Worm (Caenorhabditis elegans) whole organism, L2 larva: ENCODE results near the gene frpr-3.

Source experiments
- C34F6.9 ChIP-seq: fragments of 150-350 bp; optimal IDR thresholded peaks from 2 replicates; lab custom pipeline; 2014; ENCODE audit warnings: missing biosample characterization, missing genetic modification characterization
- F13H6.1 ChIP-seq: sonication (generic microtip); optimal IDR thresholded peaks from 2 replicates; lab custom pipeline; 2016; ENCODE audit warnings: missing genetic modification characterization, missing compliant biosample characterization
- R02D3.7 ChIP-seq: fragments of 150-350 bp; optimal IDR thresholded peaks from 2 replicates; lab custom pipeline; 2014; ENCODE audit warnings: missing biosample characterization, missing genetic modification characterization
- Y55F3AM.14 ChIP-seq: fragments of 200-800 bp; sonication (Bioruptor generic); optimal IDR thresholded peaks from 2 replicates; lab custom pipeline; 2018; ENCODE audit warnings: mild to moderate bottlenecking, missing genetic modification characterization, missing compliant biosample characterization
- alr-1 ChIP-seq: fragments of 150-350 bp; optimal IDR thresholded peaks from 2 replicates; lab custom pipeline; 2014; ENCODE audit warnings: missing biosample characterization, missing genetic modification characterization
- ama-1 ChIP-seq: fragments of 150-350 bp; optimal IDR thresholded peaks from 2 replicates; lab custom pipeline; 2018; ENCODE audit warnings: inconsistent platforms
- blmp-1 ChIP-seq: sonication (generic microtip); optimal IDR thresholded peaks from 2 replicates; lab custom pipeline; 2017; ENCODE audit warnings: missing genetic modification characterization, mild to moderate bottlenecking, missing compliant biosample characterization, antibody characterized with exemption, moderate library complexity; ENCODE audit not compliant: insufficient read depth
- ceh-16 ChIP-seq: fragments of 150-350 bp; optimal IDR thresholded peaks from 2 replicates; lab custom pipeline; 2014; ENCODE audit warnings: missing biosample characterization, missing genetic modification characterization
- crh-2 ChIP-seq: sonication (generic microtip); optimal IDR thresholded peaks from 2 replicates; lab custom pipeline; 2017; ENCODE audit warnings: missing biosample characterization, missing genetic modification characterization
- dmd-4 ChIP-seq: sonication (generic microtip); optimal IDR thresholded peaks from 2 replicates; lab custom pipeline; 2017; ENCODE audit warnings: missing biosample characterization, missing genetic modification characterization
- elt-1 ChIP-seq: fragments of 150-350 bp; optimal IDR thresholded peaks from 2 replicates; lab custom pipeline; 2014; ENCODE audit warnings: missing biosample characterization, missing genetic modification characterization
- elt-3 ChIP-seq: sonication (generic microtip); optimal IDR thresholded peaks from 2 replicates; lab custom pipeline; 2017; ENCODE audit warnings: missing biosample characterization, missing genetic modification characterization
- fos-1 ChIP-seq: fragments of 150-350 bp; optimal IDR thresholded peaks from 2 replicates; lab custom pipeline; 2014; ENCODE audit warnings: missing biosample characterization, missing genetic modification characterization
- lin-11 ChIP-seq: fragments of 150-350 bp; sonication (generic microtip); optimal IDR thresholded peaks from 2 replicates; lab custom pipeline; 2014; ENCODE audit warnings: missing biosample characterization, missing genetic modification characterization, inconsistent platforms, mixed read lengths
- lin-13 ChIP-seq: fragments of 150-350 bp; optimal IDR thresholded peaks from 2 replicates; lab custom pipeline; 2014; ENCODE audit warnings: missing biosample characterization, missing genetic modification reagents, missing genetic modification characterization
- lsy-2 ChIP-seq, 2 experiments: fragments of 150-350 bp in 1 of 2; sonication (generic microtip) in 1 of 2; optimal IDR thresholded peaks; 2 replicates each; lab custom pipeline; 2014 to 2017; ENCODE audit warnings: missing biosample characterization in 2 of 2, missing genetic modification characterization in 2 of 2
- mdl-1 ChIP-seq, 2 experiments: fragments of 150-350 bp in 1 of 2; sonication (generic microtip) in 1 of 2; optimal IDR thresholded peaks; 2 replicates each; lab custom pipeline; 2017; ENCODE audit warnings: missing biosample characterization in 2 of 2, missing genetic modification characterization in 2 of 2
- nhr-10 ChIP-seq: sonication (generic microtip); optimal IDR thresholded peaks from 2 replicates; lab custom pipeline; 2017; ENCODE audit warnings: missing biosample characterization, missing genetic modification characterization
- nhr-12 ChIP-seq: fragments of 150-350 bp; optimal IDR thresholded peaks from 2 replicates; lab custom pipeline; 2014; ENCODE audit warnings: missing biosample characterization, missing genetic modification characterization
- nhr-129 ChIP-seq: fragments of 150-350 bp; optimal IDR thresholded peaks from 2 replicates; lab custom pipeline; 2014; ENCODE audit warnings: missing biosample characterization, missing genetic modification characterization
- nhr-237 ChIP-seq: fragments of 150-350 bp; optimal IDR thresholded peaks from 2 replicates; lab custom pipeline; 2014; ENCODE audit warnings: missing biosample characterization, missing genetic modification characterization
- sem-4 ChIP-seq: fragments of 150-350 bp; optimal IDR thresholded peaks from 2 replicates; lab custom pipeline; 2014; ENCODE audit warnings: missing biosample characterization, missing genetic modification reagents, missing genetic modification characterization
- skn-1 ChIP-seq: sonication (generic microtip); optimal IDR thresholded peaks from 2 replicates; lab custom pipeline; 2017; ENCODE audit warnings: missing biosample characterization, missing genetic modification characterization
- sma-9 ChIP-seq, 2 experiments: fragments of 150-350 bp in 1 of 2; sonication (generic microtip) in 1 of 2; optimal IDR thresholded peaks; 2 replicates each; lab custom pipeline; 2014 to 2016; ENCODE audit warnings: missing genetic modification characterization in 2 of 2, mild to moderate bottlenecking in 1 of 2, missing biosample characterization in 1 of 2, missing compliant biosample characterization in 1 of 2, missing genetic modification reagents in 1 of 2, moderate library complexity in 1 of 2
- snpc-4 ChIP-seq: fragments of 150-350 bp; optimal IDR thresholded peaks from 2 replicates; lab custom pipeline; 2014; ENCODE audit warnings: missing biosample characterization, missing genetic modification characterization
- unc-39 ChIP-seq: fragments of 150-350 bp; optimal IDR thresholded peaks from 2 replicates; lab custom pipeline; 2014; ENCODE audit warnings: missing biosample characterization, missing genetic modification characterization
- unc-55 ChIP-seq: fragments of 150-350 bp; sonication (generic microtip); optimal IDR thresholded peaks from 3 replicates; lab custom pipeline; 2014; ENCODE audit warnings: missing biosample characterization, missing genetic modification reagents, missing genetic modification characterization
- unc-62 ChIP-seq: fragments of 150-350 bp; optimal IDR thresholded peaks from 2 replicates; lab custom pipeline; 2014; ENCODE audit warnings: missing biosample characterization, missing genetic modification reagents, missing genetic modification characterization
- zag-1 ChIP-seq: fragments of 150-350 bp; optimal IDR thresholded peaks from 2 replicates; lab custom pipeline; 2014; ENCODE audit warnings: missing biosample characterization, missing genetic modification characterization
- ztf-4 ChIP-seq: fragments of 150-350 bp; optimal IDR thresholded peaks from 2 replicates; lab custom pipeline; 2014; ENCODE audit warnings: missing biosample characterization, missing genetic modification characterization

Gene frpr-3

DNA sequence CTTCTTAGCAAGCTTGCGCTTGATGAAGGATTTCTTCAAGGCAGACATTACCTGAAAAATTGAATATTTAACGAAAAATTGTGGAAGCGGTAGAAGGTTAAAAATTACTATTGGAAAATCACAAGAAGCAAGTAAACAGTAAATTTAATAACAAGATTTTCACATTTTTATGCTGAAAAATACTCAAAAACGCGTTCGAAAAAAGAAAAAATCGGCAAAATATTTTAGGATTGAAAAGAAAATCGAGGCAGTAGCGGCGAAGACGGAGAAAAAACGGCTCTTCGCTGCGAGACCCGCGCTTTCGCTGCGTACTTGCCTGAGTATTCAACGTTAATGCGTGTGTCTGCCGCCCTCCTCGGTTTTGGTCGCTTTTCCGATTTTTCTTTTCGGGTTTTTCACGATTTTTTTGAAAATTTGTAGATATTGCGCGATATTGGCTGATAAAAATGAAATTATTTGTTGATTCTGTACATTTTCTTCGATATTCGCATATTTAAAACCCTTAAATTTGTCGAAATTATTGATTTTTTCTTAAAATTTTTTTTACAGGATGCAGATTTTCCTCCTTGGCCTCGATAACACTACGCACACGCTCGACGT is 5.1 kb downstream of the frpr-3 start, which contains the start of the genes rpl-39 and rps-30 (continued):
- TF ChIP-seq ztf-4 (tag; lab: Kevin White, UChicago) (no peak), crh-2 (tag; lab: Kevin White, UChicago) (peak; percentile 83), ama-1 (lab: Kevin White, UChicago) (no peak), unc-55 (GFP tag; lab: Kevin White, UChicago) (peak; percentile 98), snpc-4 (tag; lab: Kevin White, UChicago) (peak; percentile 42), F13H6.1 (tag; lab: Kevin White, UChicago) (peak; percentile 75), ceh-16 (peak; percentile 86), blmp-1 (tag; lab: Kevin White, UChicago) (peak; percentile 66)

DNA sequence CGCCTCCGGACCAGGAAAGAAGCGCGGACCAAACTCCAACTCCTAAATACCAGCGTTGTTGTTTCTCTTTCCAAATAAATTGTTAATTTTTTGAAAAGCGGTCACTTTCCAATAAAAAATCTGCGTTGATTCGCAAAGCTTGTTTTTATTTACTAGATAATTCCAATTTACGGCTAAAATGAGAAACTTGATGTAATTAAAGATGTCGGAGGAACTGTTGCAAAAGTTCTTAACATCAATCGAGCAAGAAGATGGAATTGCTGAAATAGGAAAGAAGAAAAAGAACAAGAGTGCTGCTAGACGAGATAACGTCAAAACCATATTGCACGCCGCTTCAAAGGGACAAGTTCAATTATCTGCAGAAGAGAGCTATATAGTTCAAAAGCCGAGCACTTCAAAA is 6.0 kb downstream of the frpr-3 start, which contains the start of gene C26F1.3:
TSS of gene C26F1.3 (plus strand) at position 203 of the 400 bp plus-strand sequence.
- no peak for TF ChIP-seq Y55F3AM.14 (GFP tag; lab: Kevin White, UChicago)
- no peak for TF ChIP-seq ceh-16
- TF ChIP-seq mdl-1 (tag; optimal IDR thresholded peaks at IDR 0.05; lab: Kevin White, UChicago), result no peak
- TF ChIP-seq nhr-129 (tag; lab: Kevin White, UChicago), result no peak
- no peak for TF ChIP-seq elt-1 (tag; lab: Kevin White, UChicago)
- TF ChIP-seq unc-55 (GFP tag; lab: Kevin White, UChicago), result no peak
- no peak for TF ChIP-seq C34F6.9
- TF ChIP-seq nhr-10 (tag; lab: Kevin White, UChicago), result no peak
- no peak for TF ChIP-seq unc-62
- TF ChIP-seq, all 48 proteins: peak for 0

DNA sequence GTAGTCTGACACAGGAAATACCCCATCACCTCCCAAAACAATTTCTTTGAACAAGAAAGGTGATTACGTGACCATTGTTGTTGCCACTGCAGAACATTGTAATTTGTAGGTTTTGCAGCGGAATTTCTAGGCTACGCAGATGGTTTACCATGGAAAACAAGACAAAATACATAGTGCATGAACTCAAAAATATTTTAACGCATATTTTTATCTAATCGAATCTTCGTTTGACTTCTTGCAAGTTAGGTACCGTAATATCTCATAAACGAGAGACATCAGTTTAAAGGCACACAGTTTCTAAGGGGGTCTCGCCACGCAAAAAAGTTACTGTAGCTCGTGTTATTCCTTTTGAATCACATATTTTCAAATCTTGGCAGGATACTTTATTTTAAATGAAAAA is 7.9 kb downstream of the frpr-3 start:
- TF ChIP-seq elt-1 (tag; lab: Kevin White, UChicago) (no peak), nhr-237 (tag; lab: Kevin White, UChicago) (no peak), crh-2 (tag; lab: Kevin White, UChicago) (no peak), lin-13 (GFP tag; lab: Kevin White, UChicago) (no peak), nhr-12 (tag; lab: Kevin White, UChicago) (no peak), alr-1 (tag; lab: Kevin White, UChicago) (no peak), skn-1 (tag; lab: Kevin White, UChicago) (no peak), unc-39 (tag; lab: Kevin White, UChicago) (no peak), lsy-2 (tag; optimal IDR thresholded peaks at IDR 0.05; lab: Kevin White, UChicago) (no peak), lin-11 (no peak), blmp-1 (tag; lab: Kevin White, UChicago) (no peak), sma-9 (GFP tag; optimal IDR thresholded peaks at IDR 0.05; lab: Kevin White, UChicago) (no peak), sma-9 (tag; optimal IDR thresholded peaks at IDR 0.05; lab: Kevin White, UChicago) (no peak), elt-3 (tag; lab: Kevin White, UChicago) (no peak), R02D3.7 (tag; lab: Kevin White, UChicago) (no peak)

DNA sequence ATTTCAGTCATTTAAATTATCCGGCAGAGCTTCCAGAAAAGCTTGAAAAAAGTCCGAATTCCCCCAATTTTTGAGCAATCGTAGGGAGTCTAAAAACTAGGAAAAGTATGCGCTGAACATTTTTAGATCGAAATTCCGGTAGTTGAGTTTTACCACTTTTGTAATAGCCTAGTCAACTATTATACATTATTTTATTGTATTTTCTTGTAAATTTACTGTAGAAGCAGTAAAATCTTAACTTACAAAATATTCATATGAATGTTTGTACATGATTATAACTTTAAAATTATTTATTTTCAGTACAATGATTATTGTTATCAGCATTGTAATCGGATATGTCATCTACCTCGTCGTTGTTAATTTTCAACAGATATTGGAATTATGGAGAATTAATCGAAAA is 10.4 kb downstream of the frpr-3 start, which contains the start of gene cyp-32A1:
TSS of gene cyp-32A1 (plus strand) at position 301 of the 400 bp plus-strand sequence.
- TF ChIP-seq zag-1 (tag; lab: Kevin White, UChicago) (no peak), unc-39 (tag; lab: Kevin White, UChicago) (no peak), sem-4 (tag; lab: Kevin White, UChicago) (no peak), fos-1 (tag; lab: Kevin White, UChicago) (no peak), ceh-16 (no peak), dmd-4 (tag; lab: Kevin White, UChicago) (no peak), mdl-1 (tag; optimal IDR thresholded peaks at IDR 0.05; lab: Kevin White, UChicago) (no peak), nhr-237 (tag; lab: Kevin White, UChicago) (no peak), nhr-129 (tag; lab: Kevin White, UChicago) (no peak), elt-3 (tag; lab: Kevin White, UChicago) (no peak)

DNA sequence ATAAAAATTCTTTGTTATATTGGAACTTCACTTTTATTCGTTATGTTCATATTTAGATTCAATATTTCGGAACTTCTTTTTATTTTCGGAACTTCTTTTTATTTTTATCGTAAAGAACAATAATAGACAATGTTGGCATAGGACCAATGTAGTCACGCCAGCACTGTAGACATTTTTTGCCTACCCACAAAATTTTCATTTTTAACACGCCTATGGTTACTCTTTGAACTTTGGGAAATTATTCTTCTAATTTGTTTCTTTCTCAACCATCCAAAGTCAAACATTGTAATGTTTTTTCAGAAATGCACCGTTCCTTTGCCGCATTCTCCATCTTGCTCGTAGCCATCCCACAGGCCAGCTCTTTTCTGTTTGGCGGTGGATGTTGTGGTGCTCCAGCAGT is 14.1 kb downstream of the frpr-3 start, which contains the start of gene C26F1.1:
TSS of gene C26F1.1 (plus strand) at position 301 of the 400 bp plus-strand sequence.
- TF ChIP-seq alr-1 (tag; lab: Kevin White, UChicago), result no peak
- TF ChIP-seq unc-62, result no peak
- TF ChIP-seq ceh-16, result no peak
- no peak for TF ChIP-seq ztf-4 (tag; lab: Kevin White, UChicago)
- TF ChIP-seq unc-55 (GFP tag; lab: Kevin White, UChicago), result no peak
- TF ChIP-seq, all 48 proteins: peak for 0
